Worm (Caenorhabditis elegans): ENCODE data around the gene col-14.

DNA sequence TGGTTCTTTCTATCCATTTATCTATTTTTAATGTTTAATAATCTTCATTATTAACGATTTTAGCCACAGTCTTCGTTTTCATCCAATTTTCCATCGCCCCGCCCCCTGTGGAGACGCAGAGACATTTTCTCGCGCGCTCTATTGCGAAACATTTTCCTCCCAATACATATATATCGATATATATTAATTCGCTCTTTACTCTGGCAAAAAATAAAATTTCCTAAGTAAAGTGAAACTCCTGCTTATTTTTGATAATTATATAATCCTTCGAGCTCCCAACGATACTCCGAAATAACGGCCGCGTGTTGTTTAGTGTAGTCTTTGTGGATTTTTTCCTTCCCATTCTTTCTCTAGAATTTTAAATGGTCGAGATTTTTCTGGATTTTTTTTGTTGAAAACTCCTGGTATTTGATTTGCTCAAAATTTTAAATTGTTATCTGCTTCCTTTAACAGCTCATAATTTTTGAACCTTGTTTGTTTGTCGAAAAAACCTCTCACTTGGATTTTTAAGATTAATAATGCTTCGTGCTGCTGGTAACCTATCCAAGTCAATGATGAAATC lies 24.7 kb upstream of the col-14 start, which contains the start of gene sucg-1:
- no peak for TF ChIP-seq lin-39 (tag; optimal IDR thresholded peaks at IDR 0.05)
- no peak for TF ChIP-seq mep-1 (tag; optimal IDR thresholded peaks at IDR 0.05)
- no peak for TF ChIP-seq unc-30 (tag; optimal IDR thresholded peaks at IDR 0.05)
- TF ChIP-seq nhr-90 (tag; optimal IDR thresholded peaks at IDR 0.05; ENCODE audit: poor library complexity) = no peak
